Worm (Caenorhabditis elegans): ENCODE measurements around the gene F16G10.8.

ce11 chrII:2421905-2422304 lies 38.7 kb upstream of the F16G10.8 start, which contains the start of gene F42G2.2:
- TF ChIP-seq hsf-1 (GFP tag; IDR thresholded peaks at IDR 0.05), result no peak
- TF ChIP-seq K11D2.4 (GFP tag; IDR thresholded peaks at IDR 0.05), result no peak
- TF ChIP-seq attf-6 (GFP tag; IDR thresholded peaks at IDR 0.05), result no peak

All from whole organism, young adult.